Worm (Caenorhabditis elegans): Measurements from ENCODE around the gene hpl-1.

- TF ChIP-seq nfya-1 (tag; optimal IDR thresholded peaks at IDR 0.05) (no peak), ceh-18 (tag; optimal IDR thresholded peaks at IDR 0.05) (no peak), hlh-6 (tag; optimal IDR thresholded peaks at IDR 0.05) (no peak), unc-86 (tag; optimal IDR thresholded peaks at IDR 0.05) (no peak), ceh-14 (tag; optimal IDR thresholded peaks at IDR 0.05) (no peak), rnt-1 (tag; optimal IDR thresholded peaks at IDR 0.05) (no peak), gmeb-2 (tag; optimal IDR thresholded peaks at IDR 0.05) (no peak), pqm-1 (tag; optimal IDR thresholded peaks at IDR 0.05) (no peak), tbx-2 (tag; optimal IDR thresholded peaks at IDR 0.05) (no peak), hlh-15 (tag; optimal IDR thresholded peaks at IDR 0.05) (no peak), ref-2 (tag; optimal IDR thresholded peaks at IDR 0.05) (no peak), pag-3 (tag; optimal IDR thresholded peaks at IDR 0.05; ENCODE audit: borderline replicate concordance) (no peak)
Observed at ce11 chrX:13290531-13290930, 45.3 kb downstream of the hpl-1 start, which contains the start of gene R04D3.3.

All from whole organism, late embryonic.